Worm (Caenorhabditis elegans): ENCODE measurements around the gene T02G5.14.
A peak's percentile ranks its signal among the peaks of the same experiment; 100 is the strongest.
"Not testable (repeated sequence)": the region's sequence is repeated elsewhere in the genome, so short reads cannot be mapped to it uniquely, and the experiment has no call there.

The T02G5.14 gene

ce11 chrII:7084021-7084420 is at the start of gene T02G5.14, which contains the start of gene T02G5.15:
Gene T02G5.14, plus strand, starts transcription at chrII:7084321.
Gene T02G5.15, plus strand, starts transcription at chrII:7084321.
- TF ChIP-seq rnt-1 (tag; optimal IDR thresholded peaks at IDR 0.05); nhr-90 (tag; optimal IDR thresholded peaks at IDR 0.05; ENCODE audit: poor library complexity); nhr-71 (tag; optimal IDR thresholded peaks at IDR 0.05): not testable (repeated sequence)

ce11 chrII:7037659-7038342 is 46.3 kb upstream of the T02G5.14 start, which contains the start of gene cin-4:
Gene cin-4, plus strand, starts transcription at chrII:7038292.
- no peak for TF ChIP-seq pag-3 (tag; optimal IDR thresholded peaks at IDR 0.05; ENCODE audit: borderline replicate concordance, insufficient read depth)
- TF ChIP-seq nhr-19 (GFP tag; conservative IDR thresholded peaks at IDR 0.05), result no peak
- no peak for TF ChIP-seq xbp-1 (tag; optimal IDR thresholded peaks at IDR 0.05)
- no peak for TF ChIP-seq pax-3 (tag; optimal IDR thresholded peaks at IDR 0.05)
- no peak for TF ChIP-seq nhr-85 (tag)
- TF ChIP-seq lir-3 (tag; optimal IDR thresholded peaks at IDR 0.05; ENCODE audit: poor library complexity), result no peak
- no peak for TF ChIP-seq nhr-20 (tag; optimal IDR thresholded peaks at IDR 0.05)
- no peak for TF ChIP-seq jun-1 (tag; optimal IDR thresholded peaks at IDR 0.05)
- no peak for TF ChIP-seq nhr-237 (tag; optimal IDR thresholded peaks at IDR 0.05)
- TF ChIP-seq swsn-7 (tag; optimal IDR thresholded peaks at IDR 0.05), result no peak
- TF ChIP-seq unc-62 (GFP tag; optimal IDR thresholded peaks at IDR 0.05), result no peak
- no peak for TF ChIP-seq nhr-11 (tag; optimal IDR thresholded peaks at IDR 0.05)
- TF ChIP-seq lin-13 (GFP tag; optimal IDR thresholded peaks at IDR 0.05), result no peak

- TF ChIP-seq nhr-90 (tag; optimal IDR thresholded peaks at IDR 0.05; ENCODE audit: poor library complexity), result peak; percentile 32
- peak; percentile 57 for TF ChIP-seq nhr-19 (GFP tag; conservative IDR thresholded peaks at IDR 0.05)
- TF ChIP-seq grh-1 (GFP tag; IDR thresholded peaks at IDR 0.05), result 0 out of 2 replicates have a peak, but pooled peaks have one; percentile 9
- peak; percentile 29 for TF ChIP-seq nhr-47 (tag; optimal IDR thresholded peaks at IDR 0.05)
These were observed 42.0 kb upstream of the T02G5.14 start for ce11 chrII:7042090-7042489.

ce11 chrII:7049470-7049869 is 34.7 kb upstream of the T02G5.14 start:
- no peak for TF ChIP-seq ceh-90 (tag; optimal IDR thresholded peaks at IDR 0.05)
- no peak for TF ChIP-seq efl-1 (optimal IDR thresholded peaks at IDR 0.05)
- peak in 1 of 2 experiments; percentile 59 for TF ChIP-seq efl-1 (GFP tag; optimal IDR thresholded peaks at IDR 0.05 in 1 of 2)

ce11 chrII:7050021-7050722 is 33.9 kb upstream of the T02G5.14 start, which contains the start of the genes tcer-1 and ZK1127.5:
Gene tcer-1, minus strand, starts transcription at chrII:7050071.
Gene ZK1127.5, plus strand, starts transcription at chrII:7050672.
- peak; percentile 66 for TF ChIP-seq C16A3.4 (tag; optimal IDR thresholded peaks at IDR 0.05)
- TF ChIP-seq lin-15B (tag; optimal IDR thresholded peaks at IDR 0.05), result peak; percentile 73
- TF ChIP-seq fkh-8 (tag; optimal IDR thresholded peaks at IDR 0.05), result peak; percentile 41
- peak; percentile 24; the same call in 1 of the 2 replicates for TF ChIP-seq nhr-19 (GFP tag; conservative IDR thresholded peaks at IDR 0.05)
- peak; percentile 1 for TF ChIP-seq nhr-237 (tag; optimal IDR thresholded peaks at IDR 0.05)
- no peak for TF ChIP-seq irx-1 (tag; optimal IDR thresholded peaks at IDR 0.05)
- TF ChIP-seq nhr-20 (tag; optimal IDR thresholded peaks at IDR 0.05), result peak; percentile 58
- peak; percentile 55 for TF ChIP-seq lin-14 (GFP tag; optimal IDR thresholded peaks at IDR 0.05)
- peak in 1 of 6 experiments; percentile 38 for TF ChIP-seq elt-3 (tag; optimal IDR thresholded peaks at IDR 0.05)
- TF ChIP-seq swsn-7 (tag; optimal IDR thresholded peaks at IDR 0.05), result peak; percentile 54
- TF ChIP-seq fkh-10 (GFP tag; optimal IDR thresholded peaks at IDR 0.05), result no peak
- peak; percentile 56 for TF ChIP-seq nhr-47 (tag; optimal IDR thresholded peaks at IDR 0.05)
- TF ChIP-seq lin-39 (tag; optimal IDR thresholded peaks at IDR 0.05), result no peak
- TF ChIP-seq ceh-82 (tag; optimal IDR thresholded peaks at IDR 0.05), result peak; percentile 26 to 70 (median 39)
- no peak for TF ChIP-seq zag-1 (tag; optimal IDR thresholded peaks at IDR 0.05)
- peak; percentile 40 for TF ChIP-seq tbx-2 (tag; optimal IDR thresholded peaks at IDR 0.05)
- TF ChIP-seq lin-35 (GFP tag; optimal IDR thresholded peaks at IDR 0.05), result peak; percentile 58 to 82
- TF ChIP-seq lsy-2 (tag; optimal IDR thresholded peaks at IDR 0.05), result peak; percentile 60 to 83
- TF ChIP-seq dpl-1 (GFP tag; optimal IDR thresholded peaks at IDR 0.05), result peak; percentile 54 to 82 (median 59)
- peak; percentile 50 for TF ChIP-seq nhr-71 (tag; optimal IDR thresholded peaks at IDR 0.05)
- TF ChIP-seq fos-1 (tag; optimal IDR thresholded peaks at IDR 0.05), result no peak
- peak; percentile 57 for TF ChIP-seq blmp-1 (tag; optimal IDR thresholded peaks at IDR 0.05)
- TF ChIP-seq aly-2 (tag; optimal IDR thresholded peaks at IDR 0.05), result no peak
- TF ChIP-seq xbp-1 (tag; optimal IDR thresholded peaks at IDR 0.05), result peak; percentile 42
- peak; percentile 31 for TF ChIP-seq nhr-85 (tag)
- TF ChIP-seq F16B12.6 (tag; optimal IDR thresholded peaks at IDR 0.05), result peak; percentile 27
- peak; percentile 23 for TF ChIP-seq nhr-90 (tag; optimal IDR thresholded peaks at IDR 0.05; ENCODE audit: poor library complexity)
- peak; percentile 2 for TF ChIP-seq lin-13 (GFP tag; optimal IDR thresholded peaks at IDR 0.05)
- TF ChIP-seq efl-1 (optimal IDR thresholded peaks at IDR 0.05), result peak; percentile 66 to 78
- TF ChIP-seq efl-1 (GFP tag; optimal IDR thresholded peaks at IDR 0.05 in 1 of 2), result peak; percentile 69 to 94

All from whole organism, L1 larva.